Worm (Caenorhabditis elegans) whole organism, L4 larva: ENCODE data around the gene F53G2.1.
A peak's percentile ranks its signal among the peaks of the same experiment; 100 is the strongest.
"Not testable (repeated sequence)": the region's sequence is repeated elsewhere in the genome, so short reads cannot be mapped to it uniquely, and the experiment has no call there.

Experiments used
- D1046.2 ChIP-seq: fragments of 200-800 bp; sonication (Bioruptor generic); IDR thresholded peaks from 2 replicates; pipeline ENCODE4 v1.3.6; 2022; ENCODE audit warnings: missing genetic modification characterization, missing compliant biosample characterization
- T26A8.4 ChIP-seq: fragments of 200-800 bp; sonication (Bioruptor generic); IDR thresholded peaks from 2 replicates; pipeline ENCODE4 v1.3.6; 2022; ENCODE audit warnings: missing genetic modification characterization, missing compliant biosample characterization
- Y105C5A.15 ChIP-seq: fragments of 200-800 bp; sonication (Bioruptor generic); IDR thresholded peaks from 2 replicates; pipeline ENCODE4 v1.3.6; 2022; ENCODE audit warnings: missing genetic modification characterization, missing compliant biosample characterization
- Y48G9A.11 ChIP-seq: fragments of 200-800 bp; sonication (Bioruptor generic); IDR thresholded peaks from 2 replicates; pipeline ENCODE4 v1.3.6; 2022; ENCODE audit warnings: missing genetic modification reagents, missing genetic modification characterization, missing compliant biosample characterization
- Y5F2A.4 ChIP-seq: fragments of 200-800 bp; sonication (Bioruptor generic); optimal IDR thresholded peaks from 2 replicates; lab custom pipeline; 2018; ENCODE audit warnings: mild to moderate bottlenecking, missing genetic modification characterization, missing compliant biosample characterization
- aha-1 ChIP-seq: fragments of 150-350 bp; peaks from one replicate; lab custom pipeline; 2014; ENCODE audit warnings: missing biosample characterization, missing genetic modification characterization
- ama-1 ChIP-seq: fragments of 150-350 bp; optimal IDR thresholded peaks from 2 replicates; lab custom pipeline; 2014; ENCODE audit warnings: inconsistent platforms, mixed read lengths
- attf-4 ChIP-seq: sonication (generic microtip); optimal IDR thresholded peaks from 3 replicates; lab custom pipeline; 2017; ENCODE audit warnings: missing biosample characterization, missing genetic modification characterization
- ceh-44 ChIP-seq: fragments of 200-800 bp; sonication (Bioruptor generic); IDR thresholded peaks from 2 replicates; pipeline ENCODE4 v1.3.6; 2022; ENCODE audit warnings: missing genetic modification reagents, missing genetic modification characterization, missing compliant biosample characterization
- ceh-82 ChIP-seq: sonication (generic microtip); optimal IDR thresholded peaks from 2 replicates; lab custom pipeline; 2017; ENCODE audit warnings: missing biosample characterization, missing genetic modification characterization
- ces-1 ChIP-seq: fragments of 150-350 bp; sonication (generic microtip); optimal IDR thresholded peaks from 4 replicates; lab custom pipeline; 2014; ENCODE audit warnings: missing biosample characterization, missing genetic modification reagents, missing genetic modification characterization
- daf-8 ChIP-seq: fragments of 200-800 bp; sonication (Bioruptor generic); IDR thresholded peaks from 2 replicates; pipeline ENCODE4 v1.3.6; 2022; ENCODE audit warnings: missing genetic modification characterization, missing compliant biosample characterization
- dmd-8 ChIP-seq: fragments of 200-800 bp; sonication (Bioruptor generic); IDR thresholded peaks from 2 replicates; pipeline ENCODE4 v1.3.6; 2022; ENCODE audit warnings: missing genetic modification characterization, missing compliant biosample characterization
- egl-27 ChIP-seq: sonication (generic microtip); optimal IDR thresholded peaks from 3 replicates; lab custom pipeline; 2017; ENCODE audit warnings: missing biosample characterization, missing genetic modification reagents, missing genetic modification characterization
- fkh-10 ChIP-seq: fragments of 150-350 bp; optimal IDR thresholded peaks from 2 replicates; lab custom pipeline; 2014; ENCODE audit warnings: missing biosample characterization, missing genetic modification reagents, missing genetic modification characterization
- fos-1 ChIP-seq: fragments of 150-350 bp; optimal IDR thresholded peaks from 2 replicates; lab custom pipeline; 2014; ENCODE audit warnings: missing biosample characterization, missing genetic modification characterization
- gei-8 ChIP-seq: fragments of 200-800 bp; sonication (Bioruptor generic); optimal IDR thresholded peaks from 2 replicates; lab custom pipeline; 2018; ENCODE audit warnings: mild to moderate bottlenecking, missing genetic modification characterization, missing compliant biosample characterization
- hmg-1.1 ChIP-seq: fragments of 200-800 bp; sonication (Bioruptor generic); IDR thresholded peaks from 2 replicates; pipeline ENCODE4 v1.3.6; 2022; ENCODE audit warnings: missing genetic modification reagents, missing genetic modification characterization, missing compliant biosample characterization
- lim-7 ChIP-seq: fragments of 200-800 bp; sonication (Bioruptor generic); IDR thresholded peaks from 2 replicates; pipeline ENCODE4 v1.3.6; 2022; ENCODE audit warnings: missing genetic modification characterization, missing compliant biosample characterization
- lin-15B ChIP-seq: fragments of 150-350 bp; sonication (generic microtip); optimal IDR thresholded peaks from 3 replicates; lab custom pipeline; 2014; ENCODE audit warnings: missing biosample characterization, missing genetic modification characterization
- lir-3 ChIP-seq: sonication (generic microtip); optimal IDR thresholded peaks from 2 replicates; lab custom pipeline; 2016; ENCODE audit warnings: mild to moderate bottlenecking, missing genetic modification characterization, missing compliant biosample characterization
- mxl-3 ChIP-seq: fragments of 200-800 bp; sonication (Bioruptor generic); optimal IDR thresholded peaks from 2 replicates; lab custom pipeline; 2018; ENCODE audit warnings: mild to moderate bottlenecking, missing genetic modification characterization, missing compliant biosample characterization
- nhr-102 ChIP-seq: sonication (generic microtip); optimal IDR thresholded peaks from 2 replicates; lab custom pipeline; 2016; ENCODE audit warnings: mild to moderate bottlenecking, missing genetic modification characterization, moderate library complexity, missing compliant biosample characterization
- nhr-28 ChIP-seq: fragments of 150-350 bp; optimal IDR thresholded peaks from 2 replicates; lab custom pipeline; 2014; ENCODE audit warnings: missing biosample characterization, missing genetic modification characterization
- nhr-41 ChIP-seq: fragments of 200-800 bp; sonication (Bioruptor generic); IDR thresholded peaks from 2 replicates; pipeline ENCODE4 v1.3.6; 2022; ENCODE audit warnings: missing genetic modification reagents, missing genetic modification characterization, missing compliant biosample characterization
- nhr-48 ChIP-seq: sonication (generic microtip); optimal IDR thresholded peaks from 2 replicates; lab custom pipeline; 2016; ENCODE audit warnings: mild to moderate bottlenecking, missing genetic modification characterization, missing compliant biosample characterization
- pha-4 ChIP-seq, 2 experiments: fragments of 150-350 bp in 1 of 2; fragments of 200-800 bp in 1 of 2; sonication (Bioruptor generic) in 1 of 2; IDR thresholded peaks in 1 of 2; optimal IDR thresholded peaks in 1 of 2; 2 replicates each; pipeline versions ENCODE4 v1.3.6 to Lab custom; 2014 to 2022; ENCODE audit warnings: missing genetic modification characterization in 2 of 2, missing genetic modification reagents in 2 of 2, missing biosample characterization in 1 of 2, missing compliant biosample characterization in 1 of 2
- php-3 ChIP-seq: fragments of 200-800 bp; sonication (Bioruptor generic); IDR thresholded peaks from 2 replicates; pipeline ENCODE4 v1.3.6; 2022; ENCODE audit warnings: missing genetic modification reagents, missing genetic modification characterization, missing compliant biosample characterization
- pqm-1 ChIP-seq: sonication (generic microtip); optimal IDR thresholded peaks from 2 replicates; lab custom pipeline; 2017; ENCODE audit warnings: missing biosample characterization, missing genetic modification characterization
- rbr-2 ChIP-seq: sonication (generic microtip); optimal IDR thresholded peaks from 2 replicates; lab custom pipeline; 2016; ENCODE audit warnings: missing genotype, missing genetic modification characterization, missing compliant biosample characterization
- set-16 ChIP-seq: fragments of 200-800 bp; sonication (Bioruptor generic); IDR thresholded peaks from 2 replicates; pipeline ENCODE4 v1.3.6; 2022; ENCODE audit warnings: missing genetic modification reagents, missing genetic modification characterization, missing compliant biosample characterization
- skn-1 ChIP-seq: fragments of 150-350 bp; optimal IDR thresholded peaks from 2 replicates; lab custom pipeline; 2014; ENCODE audit warnings: missing biosample characterization, missing genetic modification characterization
- unc-130 ChIP-seq: sonication (generic microtip); optimal IDR thresholded peaks from 2 replicates; lab custom pipeline; 2016; ENCODE audit warnings: missing genetic modification reagents, missing genetic modification characterization, missing compliant biosample characterization
- unc-39 ChIP-seq: sonication (generic microtip); optimal IDR thresholded peaks from 2 replicates; lab custom pipeline; 2017; ENCODE audit warnings: missing biosample characterization, missing genetic modification characterization
- unc-62 ChIP-seq, 3 experiments: fragments of 150-350 bp in 1 of 3; sonication (generic microtip); optimal IDR thresholded peaks in 2 of 3; peaks in 1 of 3; 1 replicate in 1 of 3; 2 replicates in 2 of 3; lab custom pipeline; 2014 to 2017; ENCODE audit warnings: missing biosample characterization in 3 of 3, missing genetic modification characterization in 3 of 3, missing genetic modification reagents in 3 of 3, missing genotype in 1 of 3
- zag-1 ChIP-seq: fragments of 150-350 bp; optimal IDR thresholded peaks from 2 replicates; lab custom pipeline; 2014; ENCODE audit warnings: missing biosample characterization, missing genetic modification characterization
- zfp-2 ChIP-seq: sonication (generic microtip); optimal IDR thresholded peaks from 2 replicates; lab custom pipeline; 2016; ENCODE audit warnings: mild to moderate bottlenecking, missing genetic modification characterization, missing compliant biosample characterization

Gene F53G2.1

DNA sequence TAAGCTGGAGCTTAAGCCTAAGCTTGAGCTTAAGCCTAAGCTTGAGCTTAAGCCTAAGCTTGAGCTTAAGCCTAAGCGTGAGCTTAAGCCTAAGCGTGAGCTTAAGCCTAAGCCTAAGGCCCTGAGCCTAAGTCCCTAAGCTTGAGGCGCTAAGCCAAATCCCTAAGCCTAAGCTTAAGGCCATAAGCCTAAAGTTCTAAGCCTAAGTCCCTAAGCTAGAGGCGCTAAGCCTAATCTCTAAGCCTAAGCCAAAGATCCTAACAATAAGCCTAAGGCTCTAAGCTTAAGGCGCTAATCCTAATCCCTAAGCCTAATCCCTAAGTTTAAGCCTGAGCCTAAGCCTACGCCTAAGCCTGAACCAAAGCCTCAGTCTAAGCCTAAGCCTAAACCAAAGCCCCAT, 37.2 kb downstream of the F53G2.1 start:
- TF ChIP-seq egl-27 (tag; lab: Kevin White, UChicago) (no peak), lin-15B (tag; lab: Kevin White, UChicago) (no peak), Y5F2A.4 (GFP tag; lab: Kevin White, UChicago) (no peak), D1046.2 (GFP tag; lab: Robert Waterston, UW) (no peak), daf-8 (GFP tag; lab: Robert Waterston, UW) (no peak), unc-39 (tag; lab: Kevin White, UChicago) (no peak), fos-1 (no peak), nhr-41 (GFP tag; lab: Robert Waterston, UW) (no peak), skn-1 (tag; lab: Kevin White, UChicago) (no peak), lir-3 (no peak), zag-1 (tag; lab: Kevin White, UChicago) (no peak), pqm-1 (no peak), Y105C5A.15 (GFP tag; lab: Robert Waterston, UW) (no peak), nhr-28 (tag; lab: Kevin White, UChicago) (no peak), php-3 (GFP tag; lab: Robert Waterston, UW) (no peak), zfp-2 (no peak), mxl-3 (GFP tag; lab: Kevin White, UChicago) (no peak), ces-1 (no peak), lim-7 (GFP tag; lab: Robert Waterston, UW) (no peak)

DNA sequence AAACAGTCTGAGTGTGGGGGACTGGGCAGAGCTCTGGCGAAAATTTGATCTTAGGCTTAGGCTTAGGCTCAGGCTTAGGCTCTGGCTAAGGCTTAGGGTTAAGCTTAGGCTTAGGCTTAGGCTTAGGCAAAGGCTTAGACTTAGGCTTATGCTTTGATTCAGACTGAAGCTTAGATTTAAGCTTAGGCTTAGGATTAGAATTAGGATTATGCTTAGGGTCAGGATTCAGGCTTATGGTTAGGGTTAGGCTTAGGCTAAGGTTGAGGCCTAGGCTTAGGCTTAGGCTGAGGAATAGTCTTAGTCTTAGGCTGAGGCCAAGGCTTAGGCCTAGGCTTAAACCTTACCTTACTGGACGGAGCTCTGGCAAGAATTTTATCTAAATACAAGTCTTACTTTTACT, 38.4 kb downstream of the F53G2.1 start:
- TF ChIP-seq fkh-10 (no peak), unc-130 (GFP tag; lab: Kevin White, UChicago) (no peak), ama-1 (no peak), dmd-8 (no peak), ceh-44 (no peak), T26A8.4 (GFP tag; lab: Robert Waterston, UW) (no peak), gei-8 (GFP tag; lab: Kevin White, UChicago) (no peak), nhr-48 (tag; lab: Kevin White, UChicago) (no peak), php-3 (GFP tag; lab: Robert Waterston, UW) (no peak), ceh-82 (tag; lab: Kevin White, UChicago) (no peak), Y5F2A.4 (GFP tag; lab: Kevin White, UChicago) (no peak), hmg-1.1 (GFP tag; lab: Robert Waterston, UW) (no peak)

DNA sequence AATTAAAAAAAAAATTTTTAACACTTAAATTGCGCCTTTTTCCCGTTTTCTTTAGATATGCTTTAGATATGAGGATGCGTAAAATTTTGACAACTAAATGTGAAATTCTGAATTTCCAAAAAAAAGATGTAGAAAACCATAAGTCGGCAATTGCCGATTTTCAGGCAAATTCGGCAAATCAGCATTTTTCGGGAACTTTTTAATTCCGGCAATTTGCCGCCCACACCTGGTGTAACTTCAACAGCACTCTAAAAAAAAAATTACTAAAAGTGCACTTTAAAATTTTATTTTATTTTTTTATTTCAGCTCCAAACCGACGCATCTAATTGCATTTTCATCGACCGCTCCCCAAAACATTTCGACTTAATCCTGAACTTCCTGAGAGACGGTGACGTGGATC, 42.0 kb downstream of the F53G2.1 start, which contains the start of gene K02F6.6:
K02F6.6 (plus strand) TSS at position 301 of the 400 bp plus-strand sequence.
- no peak for TF ChIP-seq aha-1
- no peak for TF ChIP-seq Y48G9A.11 (GFP tag; lab: Robert Waterston, UW)
- no peak for TF ChIP-seq set-16 (GFP tag; lab: Robert Waterston, UW)
- TF ChIP-seq ces-1, result no peak
- TF ChIP-seq zfp-2, result no peak
- TF ChIP-seq unc-62 (GFP tag; optimal IDR thresholded peaks at IDR 0.05 in 1 of 2; lab: Kevin White, UChicago), result peak in 1 of 2 experiments; percentile 13
- TF ChIP-seq unc-62 (tag; optimal IDR thresholded peaks at IDR 0.05; lab: Kevin White, UChicago), result no peak
- no peak for TF ChIP-seq attf-4 (tag; lab: Kevin White, UChicago)

DNA sequence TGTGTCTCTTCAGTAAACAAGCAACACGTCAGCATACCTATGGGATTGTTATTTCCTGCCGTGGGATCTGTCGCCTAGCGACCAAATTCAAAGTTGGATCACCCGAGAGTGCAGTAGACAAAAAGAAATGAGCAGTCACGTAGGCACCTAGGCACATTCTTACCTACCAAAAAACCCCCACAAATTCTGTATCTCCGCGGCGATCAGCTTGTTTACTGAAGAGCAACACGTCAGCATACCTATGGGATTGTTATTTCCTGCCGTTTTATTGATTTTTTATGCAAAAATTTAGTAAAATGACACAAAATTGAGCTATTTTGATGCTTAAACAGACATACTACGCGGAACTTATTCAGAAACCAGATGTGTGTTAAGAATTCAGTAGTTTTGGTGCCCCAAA, 46.0 kb downstream of the F53G2.1 start, which contains the start of gene K02F6.5:
K02F6.5 (plus strand) TSS at position 301 of the 400 bp plus-strand sequence.
- TF ChIP-seq nhr-102 (tag; lab: Kevin White, UChicago); rbr-2 (tag; lab: Kevin White, UChicago); pha-4 (GFP tag; IDR thresholded peaks at IDR 0.05; lab: Robert Waterston, UW); pha-4 (tag; optimal IDR thresholded peaks at IDR 0.05; lab: Kevin White, UChicago): not testable (repeated sequence)
